Worm (Caenorhabditis elegans) whole organism, early embryonic: ENCODE measurements around the gene ugt-9.

Experiments used
- B0310.2 ChIP-seq: sonication (generic microtip); optimal IDR thresholded peaks from 2 replicates; lab custom pipeline; 2016; ENCODE audit warnings: mild to moderate bottlenecking, missing genetic modification characterization, missing compliant biosample characterization
- F13C5.2 ChIP-seq: sonication (generic microtip); optimal IDR thresholded peaks from 2 replicates; lab custom pipeline; 2017; ENCODE audit warnings: mild to moderate bottlenecking, missing genetic modification characterization, inconsistent platforms, missing compliant biosample characterization
- aly-1 ChIP-seq: sonication (generic microtip); optimal IDR thresholded peaks from 2 replicates; lab custom pipeline; 2016; ENCODE audit warnings: missing genetic modification characterization, missing compliant biosample characterization
- ama-1 ChIP-seq: fragments of 150-350 bp; optimal IDR thresholded peaks from 2 replicates; lab custom pipeline; 2014
- ceh-13 ChIP-seq: fragments of 200-800 bp; sonication (Bioruptor generic); optimal IDR thresholded peaks from 2 replicates; lab custom pipeline; 2018; ENCODE audit warnings: mild to moderate bottlenecking, missing genetic modification characterization, missing compliant biosample characterization
- ceh-36 ChIP-seq: sonication (generic microtip); optimal IDR thresholded peaks from 2 replicates; lab custom pipeline; 2016; ENCODE audit warnings: missing genetic modification characterization, inconsistent platforms, missing compliant biosample characterization
- ets-7 ChIP-seq: sonication (generic microtip); optimal IDR thresholded peaks from 2 replicates; lab custom pipeline; 2016; ENCODE audit warnings: missing genotype, missing genetic modification characterization, missing compliant biosample characterization
- flt-1 ChIP-seq: fragments of 200-800 bp; sonication (Bioruptor generic); IDR thresholded peaks from 2 replicates; pipeline ENCODE4 v1.3.6; 2022; ENCODE audit warnings: missing genetic modification characterization, missing compliant biosample characterization
- hmbx-1 ChIP-seq: sonication (generic microtip); optimal IDR thresholded peaks from 2 replicates; lab custom pipeline; 2016; ENCODE audit warnings: mild to moderate bottlenecking, missing genetic modification characterization, missing compliant biosample characterization
- hmg-4 ChIP-seq: fragments of 200-800 bp; sonication (Bioruptor generic); optimal IDR thresholded peaks from 2 replicates; lab custom pipeline; 2018; ENCODE audit warnings: mild to moderate bottlenecking, missing genetic modification characterization, missing compliant biosample characterization
- hnd-1 ChIP-seq: sonication (generic microtip); optimal IDR thresholded peaks from 2 replicates; lab custom pipeline; 2016; ENCODE audit warnings: missing genetic modification characterization, missing compliant biosample characterization
- pes-1 ChIP-seq: fragments of 200-800 bp; sonication (Bioruptor generic); IDR thresholded peaks from 2 replicates; pipeline ENCODE4 v1.3.6; 2022; ENCODE audit warnings: missing genetic modification reagents, missing genetic modification characterization, missing compliant biosample characterization
- scrt-1 ChIP-seq: fragments of 200-800 bp; sonication (Bioruptor generic); IDR thresholded peaks from 2 replicates; pipeline ENCODE4 v1.3.6; 2022; ENCODE audit warnings: missing genetic modification characterization, missing compliant biosample characterization
- sea-1 ChIP-seq: fragments of 200-800 bp; sonication (Bioruptor generic); conservative IDR thresholded peaks from 2 replicates; pipeline ENCODE4 v1.3.6; 2022; ENCODE audit warnings: missing genetic modification characterization, missing compliant biosample characterization
- tbx-11 ChIP-seq: fragments of 200-800 bp; sonication (Bioruptor generic); IDR thresholded peaks from 2 replicates; pipeline ENCODE4 v1.3.6; 2022; ENCODE audit warnings: missing genetic modification characterization, missing compliant biosample characterization
- tbx-37 ChIP-seq: fragments of 200-800 bp; sonication (Bioruptor generic); conservative IDR thresholded peaks from 2 replicates; pipeline ENCODE4 v1.3.6; 2022; ENCODE audit warnings: missing genetic modification reagents, missing genetic modification characterization, missing compliant biosample characterization
- tra-4 ChIP-seq: sonication (generic microtip); optimal IDR thresholded peaks from 2 replicates; lab custom pipeline; 2017; ENCODE audit warnings: missing genetic modification characterization, missing compliant biosample characterization

Gene ugt-9

ce11 chrV:4895744-4896143 lies at the start of gene ugt-9:
Gene ugt-9, plus strand, starts transcription at chrV:4896048.
- TF ChIP-seq ets-7 (tag; lab: Kevin White, UChicago) (no peak), F13C5.2 (no peak), tbx-37 (GFP tag; lab: Robert Waterston, UW) (no peak), sea-1 (GFP tag; lab: Robert Waterston, UW) (no peak), hnd-1 (no peak), hmg-4 (GFP tag; lab: Kevin White, UChicago) (no peak), ceh-36 (tag; lab: Kevin White, UChicago) (no peak), ceh-13 (GFP tag; lab: Kevin White, UChicago) (no peak), B0310.2 (no peak), tbx-11 (GFP tag; lab: Robert Waterston, UW) (no peak), pes-1 (GFP tag; lab: Robert Waterston, UW) (no peak), ama-1 (lab: Kevin White, UChicago) (no peak), aly-1 (tag; lab: Kevin White, UChicago) (no peak), scrt-1 (no peak), tra-4 (tag; lab: Kevin White, UChicago) (no peak), hmbx-1 (no peak), flt-1 (GFP tag; lab: Robert Waterston, UW) (no peak)

- TF ChIP-seq tbx-11 (GFP tag; lab: Robert Waterston, UW) (no peak), tbx-37 (GFP tag; lab: Robert Waterston, UW) (no peak), aly-1 (tag; lab: Kevin White, UChicago) (no peak), sea-1 (GFP tag; lab: Robert Waterston, UW) (no peak), pes-1 (GFP tag; lab: Robert Waterston, UW) (no peak), flt-1 (GFP tag; lab: Robert Waterston, UW) (no peak), ceh-13 (GFP tag; lab: Kevin White, UChicago) (no peak), F13C5.2 (no peak), scrt-1 (no peak), hmg-4 (GFP tag; lab: Kevin White, UChicago) (no peak), ceh-36 (tag; lab: Kevin White, UChicago) (no peak), tra-4 (tag; lab: Kevin White, UChicago) (no peak), hmbx-1 (no peak), ama-1 (lab: Kevin White, UChicago) (no peak), hnd-1 (no peak), ets-7 (tag; lab: Kevin White, UChicago) (no peak), B0310.2 (no peak)
Observed at ce11 chrV:4846507-4846906, 49.3 kb upstream of the ugt-9 start.

- TF ChIP-seq ceh-36 (tag; lab: Kevin White, UChicago) (no peak), hmg-4 (GFP tag; lab: Kevin White, UChicago) (no peak)
Observed at ce11 chrV:4847424-4847823, 48.4 kb upstream of the ugt-9 start, which contains the start of gene abhd-5.1. Gene abhd-5.1, plus strand, starts transcription at chrV:4847653.

- no peak for TF ChIP-seq ama-1 (lab: Kevin White, UChicago)
- TF ChIP-seq ceh-36 (tag; lab: Kevin White, UChicago): no peak
- no peak for TF ChIP-seq tbx-37 (GFP tag; lab: Robert Waterston, UW)
- no peak for TF ChIP-seq B0310.2
- TF ChIP-seq ets-7 (tag; lab: Kevin White, UChicago): no peak
- TF ChIP-seq scrt-1: no peak
- no peak for TF ChIP-seq hmbx-1
- no peak for TF ChIP-seq flt-1 (GFP tag; lab: Robert Waterston, UW)
- TF ChIP-seq tbx-11 (GFP tag; lab: Robert Waterston, UW): no peak
- TF ChIP-seq hmg-4 (GFP tag; lab: Kevin White, UChicago): no peak
- no peak for TF ChIP-seq F13C5.2
- no peak for TF ChIP-seq sea-1 (GFP tag; lab: Robert Waterston, UW)
- no peak for TF ChIP-seq tra-4 (tag; lab: Kevin White, UChicago)
- TF ChIP-seq aly-1 (tag; lab: Kevin White, UChicago): no peak
Observed at ce11 chrV:4850446-4850845, 45.4 kb upstream of the ugt-9 start.

- TF ChIP-seq sea-1 (GFP tag; lab: Robert Waterston, UW) (no peak), ets-7 (tag; lab: Kevin White, UChicago) (no peak), tbx-37 (GFP tag; lab: Robert Waterston, UW) (no peak), aly-1 (tag; lab: Kevin White, UChicago) (no peak), hmbx-1 (no peak), scrt-1 (no peak), ama-1 (lab: Kevin White, UChicago) (no peak), tra-4 (tag; lab: Kevin White, UChicago) (no peak), ceh-13 (GFP tag; lab: Kevin White, UChicago) (no peak), tbx-11 (GFP tag; lab: Robert Waterston, UW) (no peak)
Observed at ce11 chrV:4851138-4851537, 44.7 kb upstream of the ugt-9 start, which contains the start of gene nex-4. Gene nex-4, plus strand, starts transcription at chrV:4851438.

ce11 chrV:4851969-4852368 lies 43.9 kb upstream of the ugt-9 start:
- TF ChIP-seq B0310.2 (no peak), tra-4 (tag; lab: Kevin White, UChicago) (no peak), flt-1 (GFP tag; lab: Robert Waterston, UW) (no peak), hmbx-1 (no peak), sea-1 (GFP tag; lab: Robert Waterston, UW) (no peak), tbx-37 (GFP tag; lab: Robert Waterston, UW) (no peak), hmg-4 (GFP tag; lab: Kevin White, UChicago) (no peak), hnd-1 (no peak), aly-1 (tag; lab: Kevin White, UChicago) (no peak), ama-1 (lab: Kevin White, UChicago) (no peak), pes-1 (GFP tag; lab: Robert Waterston, UW) (no peak), ets-7 (tag; lab: Kevin White, UChicago) (no peak), ceh-36 (tag; lab: Kevin White, UChicago) (no peak)

ce11 chrV:4857561-4857960 lies 38.3 kb upstream of the ugt-9 start:
- TF ChIP-seq hnd-1: no peak
- no peak for TF ChIP-seq ceh-36 (tag; lab: Kevin White, UChicago)
- no peak for TF ChIP-seq hmg-4 (GFP tag; lab: Kevin White, UChicago)
- TF ChIP-seq ceh-13 (GFP tag; lab: Kevin White, UChicago): no peak
- TF ChIP-seq F13C5.2: no peak
- TF ChIP-seq tbx-37 (GFP tag; lab: Robert Waterston, UW): no peak
- TF ChIP-seq sea-1 (GFP tag; lab: Robert Waterston, UW): no peak
